Fruit fly (Drosophila melanogaster): Measurements from ENCODE around the gene MED17.

Gene MED17

DNA sequence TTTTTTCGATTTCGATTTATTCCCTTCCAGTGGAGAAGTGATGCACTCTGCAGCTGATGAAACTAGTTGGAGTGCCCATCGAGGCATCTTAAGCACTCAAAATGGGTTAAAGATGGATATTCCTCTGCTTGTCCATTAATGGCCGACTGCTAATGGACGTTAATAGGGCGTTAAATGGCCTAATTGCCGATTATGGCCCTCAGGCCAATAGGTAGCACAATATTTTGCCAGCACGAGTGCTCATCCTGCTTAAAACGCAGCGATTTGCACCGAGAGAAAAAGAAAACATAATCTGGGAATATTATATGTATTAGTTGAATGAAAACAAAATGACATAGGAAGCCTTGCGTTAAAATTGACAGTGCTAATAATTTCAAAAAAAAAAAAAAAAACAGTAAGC, 19.6 kb downstream of the MED17 start, which contains the start of gene CG44158:
CG44158 (plus strand) TSS at position 301 of the 400 bp plus-strand sequence.
- TF ChIP-seq Ets65A (GFP tag) = peak; percentile 59
- TF ChIP-seq CG13775 (GFP tag; optimal IDR thresholded peaks at IDR 0.05) = no peak

DNA sequence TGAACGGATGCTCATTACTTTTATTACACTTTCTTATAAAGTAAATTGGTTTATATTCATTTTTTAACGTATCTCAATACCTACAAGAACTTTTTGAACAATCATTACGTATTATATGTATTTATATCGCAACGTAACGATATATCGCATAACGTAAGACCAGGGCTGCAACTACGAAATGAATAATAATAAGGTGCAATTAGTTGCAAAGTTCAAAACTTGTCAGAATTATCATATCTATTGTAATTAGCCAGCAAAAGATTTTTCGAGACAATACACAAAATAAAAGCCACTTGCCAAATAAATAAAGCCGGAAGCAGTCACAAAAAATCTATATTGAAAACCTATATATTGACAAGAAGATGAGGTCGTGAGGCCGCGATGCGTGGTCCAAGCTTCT, 26.4 kb downstream of the MED17 start:
- TF ChIP-seq CG10209 (GFP tag; optimal IDR thresholded peaks at IDR 0.05) (peak; percentile 3), Awh (GFP tag; IDR thresholded peaks at IDR 0.05) (no peak), Dll (GFP tag; IDR thresholded peaks at IDR 0.05; ENCODE audit: partially characterized antibody) (peak; percentile 86), CG13296 (GFP tag; optimal IDR thresholded peaks at IDR 0.05) (no peak), CG16813 (GFP tag; IDR thresholded peaks at IDR 0.05; ENCODE audit: partially characterized antibody) (peak; percentile 65), slbo (GFP tag; IDR thresholded peaks at IDR 0.05) (peak; percentile 46; the same call in 1 of the 2 replicates), Xbp1 (GFP tag; optimal IDR thresholded peaks at IDR 0.05) (peak; percentile 57), CG7786 (GFP tag; optimal IDR thresholded peaks at IDR 0.05) (peak; percentile 42), knrl (GFP tag; IDR thresholded peaks at IDR 0.05; ENCODE audit: partially characterized antibody) (peak; percentile 72; the same call in 2 of the 3 replicates), CoRest (tag; optimal IDR thresholded peaks at IDR 0.05) (peak; percentile 37), CG16779 (GFP tag; IDR thresholded peaks at IDR 0.05) (no peak), CG13287 (GFP tag; IDR thresholded peaks at IDR 0.05; ENCODE audit: partially characterized antibody) (peak; percentile 91), pum (GFP tag; optimal IDR thresholded peaks at IDR 0.05) (peak; percentile 24), Ssrp (tag; optimal IDR thresholded peaks at IDR 0.05) (peak; percentile 4), CG17359 (tag; optimal IDR thresholded peaks at IDR 0.05) (peak; percentile 19), HmgD (GFP tag; optimal IDR thresholded peaks at IDR 0.05) (no peak), Mad (GFP tag; optimal IDR thresholded peaks at IDR 0.05) (peak; percentile 3), CG18599 (GFP tag; optimal IDR thresholded peaks at IDR 0.05) (peak; percentile 7), CG34224 (GFP tag; IDR thresholded peaks at IDR 0.05; ENCODE audit: partially characterized antibody) (peak; percentile 78), Side (GFP tag; optimal IDR thresholded peaks at IDR 0.05) (no peak), CG1529 (GFP tag; optimal IDR thresholded peaks at IDR 0.05) (no peak), CG14860 (GFP tag; IDR thresholded peaks at IDR 0.05; ENCODE audit: partially characterized antibody) (0 out of 3 replicates have a peak, but pooled peaks have one; percentile 36), cad (GFP tag; optimal IDR thresholded peaks at IDR 0.05) (no peak), otp (GFP tag; IDR thresholded peaks at IDR 0.05) (no peak), Bteb2 (GFP tag; optimal IDR thresholded peaks at IDR 0.05) (peak; percentile 23), Hr3 (GFP tag; optimal IDR thresholded peaks at IDR 0.05) (peak; percentile 1), cato (GFP tag; optimal IDR thresholded peaks at IDR 0.05; ENCODE audit: borderline replicate concordance) (no peak), Nf-YA (GFP tag; IDR thresholded peaks at IDR 0.05) (no peak), grn (GFP tag; optimal IDR thresholded peaks at IDR 0.05) (no peak), amos (GFP tag; IDR thresholded peaks at IDR 0.05; ENCODE audit: partially characterized antibody) (peak; percentile 70), fu2 (GFP tag; optimal IDR thresholded peaks at IDR 0.05) (peak; percentile 33), gcm2 (GFP tag; optimal IDR thresholded peaks at IDR 0.05) (no peak), gfzf (GFP tag; optimal IDR thresholded peaks at IDR 0.05) (no peak), chinmo (GFP tag; IDR thresholded peaks at IDR 0.05; ENCODE audit: partially characterized antibody) (peak; percentile 58; the same call in 1 of the 4 replicates), CG6765 (GFP tag; optimal IDR thresholded peaks at IDR 0.05) (no peak), CG30403 (GFP tag; optimal IDR thresholded peaks at IDR 0.05) (peak; percentile 59), CG9817 (tag; optimal IDR thresholded peaks at IDR 0.05) (peak; percentile 26), row (GFP tag; IDR thresholded peaks at IDR 0.05) (peak; percentile 66), ttk (GFP tag; IDR thresholded peaks at IDR 0.05) (no peak), Hmx (GFP tag; optimal IDR thresholded peaks at IDR 0.05) (no peak), eyg (GFP tag; optimal IDR thresholded peaks at IDR 0.05) (peak; percentile 15), lilli (GFP tag; optimal IDR thresholded peaks at IDR 0.05) (peak; percentile 68), gsb (GFP tag; IDR thresholded peaks at IDR 0.05) (no peak), MBD-R2 (GFP tag; IDR thresholded peaks at IDR 0.05) (peak; percentile 57), CG8924 (tag; optimal IDR thresholded peaks at IDR 0.05) (no peak), CG3407 (GFP tag; optimal IDR thresholded peaks at IDR 0.05) (no peak), vfl (GFP tag; optimal IDR thresholded peaks at IDR 0.05) (peak; percentile 15)
